Worm (Caenorhabditis elegans): ENCODE results near the gene mlc-2.

DNA sequence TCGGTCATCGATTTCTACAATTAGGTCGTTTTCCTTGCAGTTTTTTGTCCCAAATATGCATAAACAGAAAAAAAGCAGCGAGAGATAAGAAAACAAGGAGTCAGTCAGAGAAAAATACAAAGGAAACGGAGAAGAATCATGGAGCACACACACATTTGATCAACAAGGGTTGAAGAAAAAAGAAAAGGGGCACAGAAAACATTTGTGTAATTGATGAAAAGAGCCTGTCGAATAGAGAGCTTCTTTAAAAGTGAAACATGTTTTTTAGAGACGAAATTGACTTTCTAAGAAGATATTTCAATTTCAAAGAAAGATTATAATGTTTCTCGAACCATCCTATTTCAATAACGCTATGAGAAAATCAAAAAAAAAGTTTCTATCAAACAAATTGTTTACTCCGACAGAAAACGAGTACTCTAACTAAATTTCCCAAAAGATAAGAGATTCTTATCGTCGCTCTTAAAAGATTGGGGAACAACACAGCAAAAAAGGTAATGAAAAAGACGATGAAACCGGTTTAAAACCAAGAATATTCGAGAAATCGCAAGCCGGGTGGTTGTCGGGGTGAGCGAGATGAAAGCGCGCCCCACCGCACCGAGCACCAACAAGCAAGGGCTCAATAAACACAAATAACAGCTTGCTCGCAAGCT, 18.3 kb upstream of the mlc-2 start, which contains the start of gene tps-1:
- no peak for TF ChIP-seq med-1 (GFP tag; optimal IDR thresholded peaks at IDR 0.05; ENCODE audit: insufficient read depth)
- no peak for TF ChIP-seq cog-1 (tag; optimal IDR thresholded peaks at IDR 0.05)

All from whole organism, midembryonic.